Fruit fly (Drosophila melanogaster): ENCODE data around the gene Npc2g.

DNA sequence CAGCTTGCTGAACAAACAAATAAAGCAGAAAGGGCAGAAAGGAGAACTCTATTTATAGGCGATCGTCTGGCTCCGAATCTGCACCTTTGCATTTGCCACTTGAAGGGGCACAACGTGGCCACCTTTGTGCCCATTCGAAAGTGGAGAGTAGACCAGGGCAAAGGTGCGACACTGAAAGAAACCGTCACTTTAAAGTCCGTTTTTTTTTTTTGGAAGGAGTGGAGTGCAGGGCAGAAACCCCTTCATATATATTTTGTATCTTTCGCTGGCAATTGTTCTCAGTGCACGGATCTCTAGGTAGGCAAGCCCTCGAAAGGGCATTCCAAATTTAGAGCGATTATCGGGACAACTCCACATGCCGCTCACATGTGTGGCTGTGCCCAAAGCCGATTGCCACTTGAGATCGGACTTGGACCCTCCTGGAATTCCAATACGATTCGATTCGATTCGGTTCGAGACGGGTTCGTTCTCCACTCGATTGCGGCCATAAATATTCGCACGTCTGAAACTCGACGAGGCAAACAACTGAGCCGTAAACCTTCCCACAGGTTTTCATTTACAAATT is 25.1 kb upstream of the Npc2g start:
- TF ChIP-seq pan (optimal IDR thresholded peaks at IDR 0.05) (no peak), CG8478 (optimal IDR thresholded peaks at IDR 0.05) (no peak), psq (optimal IDR thresholded peaks at IDR 0.05) (no peak)

Data from whole organism.